Worm (Caenorhabditis elegans) whole organism, young adult: ENCODE measurements around the gene F09F9.1.

ENCODE experiments used
- aptf-2 ChIP-seq: fragments of 200-800 bp; sonication (Bioruptor generic); conservative IDR thresholded peaks from 2 replicates; pipeline ENCODE4 v1.3.6; 2022; ENCODE audit warnings: missing genetic modification reagents, missing genetic modification characterization, missing compliant biosample characterization
- dpff-1 ChIP-seq: sonication (generic microtip); optimal IDR thresholded peaks from 2 replicates; lab custom pipeline; 2017; ENCODE audit warnings: mild to moderate bottlenecking, missing genetic modification characterization, missing compliant biosample characterization
- pha-4 ChIP-seq: fragments of 150-350 bp; sonication (generic microtip); optimal IDR thresholded peaks from 2 replicates; lab custom pipeline; 2014; ENCODE audit warnings: missing biosample characterization, missing genetic modification reagents, missing genetic modification characterization
- snpc-4 ChIP-seq, 5 experiments: fragments of 150-350 bp in 1 of 5; sonication (generic microtip) in 4 of 5; optimal IDR thresholded peaks; 2 replicates each; lab custom pipeline; 2014 to 2018; ENCODE audit warnings: missing genetic modification characterization in 5 of 5, missing biosample characterization in 3 of 5, antibody characterized with exemption in 2 of 5, mild to moderate bottlenecking in 2 of 5, missing compliant biosample characterization in 2 of 5, missing genotype in 2 of 5, moderate library complexity in 2 of 5, missing genetic modification reagents in 1 of 5
- unc-62 ChIP-seq: fragments of 150-350 bp; optimal IDR thresholded peaks from 2 replicates; lab custom pipeline; 2014; ENCODE audit warnings: missing biosample characterization, missing genetic modification reagents, missing genetic modification characterization

DNA sequence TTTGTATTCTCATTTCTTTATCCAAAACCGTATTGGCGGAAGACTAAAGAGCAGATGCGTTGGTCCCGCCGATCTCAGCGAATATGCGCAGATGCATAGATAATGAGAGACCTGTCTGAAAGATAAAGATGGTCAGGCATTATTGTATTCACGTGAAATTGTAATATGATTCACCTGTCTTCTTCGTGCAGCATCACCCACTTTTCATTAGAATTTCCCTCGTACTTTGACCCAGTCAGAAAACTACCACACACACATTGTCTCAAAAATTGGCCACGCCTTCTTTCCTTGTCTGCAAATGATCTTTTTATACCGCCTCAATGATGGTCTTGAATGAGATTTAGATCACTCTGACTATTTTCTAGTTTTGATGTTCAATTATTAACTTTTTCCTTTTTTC is 30.9 kb downstream of the F09F9.1 start:
- TF ChIP-seq aptf-2 (GFP tag; lab: Robert Waterston, UW) (no peak), dpff-1 (tag; lab: Kevin White, UChicago) (no peak), unc-62 (GFP tag; lab: Kevin White, UChicago) (no peak), pha-4 (no peak), snpc-4 (GFP tag; optimal IDR thresholded peaks at IDR 0.05; lab: Kevin White, UChicago) (no peak), snpc-4 (tag; optimal IDR thresholded peaks at IDR 0.05; lab: Kevin White, UChicago) (no peak)
